Worm (Caenorhabditis elegans): ENCODE measurements around the gene dct-11.

ce11 chrX:5813030-5813429 is 26.5 kb downstream of the dct-11 start:
- TF ChIP-seq lir-3 (tag; optimal IDR thresholded peaks at IDR 0.05) (no peak), ces-1 (GFP tag; optimal IDR thresholded peaks at IDR 0.05) (no peak), ceh-32 (tag; optimal IDR thresholded peaks at IDR 0.05; ENCODE audit: poor library complexity) (no peak), aha-1 (tag) (no peak), nhr-237 (tag; optimal IDR thresholded peaks at IDR 0.05) (no peak), zip-2 (tag; optimal IDR thresholded peaks at IDR 0.05) (no peak), dpl-1 (GFP tag; optimal IDR thresholded peaks at IDR 0.05) (no peak), ztf-11 (tag; optimal IDR thresholded peaks at IDR 0.05) (no peak)

Data from whole organism, L4 larva.